Worm (Caenorhabditis elegans) whole organism, L4 larva: ENCODE data around the gene H25K10.1.

Experiments
- arid-1 ChIP-seq: fragments of 200-800 bp; sonication (Bioruptor generic); conservative IDR thresholded peaks from 2 replicates; pipeline ENCODE4 v1.3.6; 2022; ENCODE audit warnings: missing genetic modification reagents, missing genetic modification characterization, missing compliant biosample characterization
- ces-1 ChIP-seq: fragments of 150-350 bp; sonication (generic microtip); optimal IDR thresholded peaks from 4 replicates; lab custom pipeline; 2014; ENCODE audit warnings: missing biosample characterization, missing genetic modification reagents, missing genetic modification characterization
- daf-16 ChIP-seq, 3 experiments: sonication (generic microtip); optimal IDR thresholded peaks; 2 replicates each; lab custom pipeline; 2016 to 2017; ENCODE audit warnings: missing genetic modification characterization in 3 of 3, missing genetic modification reagents in 3 of 3, mild to moderate bottlenecking in 2 of 3, missing compliant biosample characterization in 2 of 3, missing biosample characterization in 1 of 3, moderate library complexity in 1 of 3
- mdt-29 ChIP-seq: fragments of 200-800 bp; sonication (Bioruptor generic); IDR thresholded peaks from 2 replicates; pipeline ENCODE4 v1.3.6; 2022; ENCODE audit warnings: missing genetic modification reagents, missing genetic modification characterization, missing compliant biosample characterization
- pha-4 ChIP-seq, 2 experiments: fragments of 150-350 bp in 1 of 2; fragments of 200-800 bp in 1 of 2; sonication (Bioruptor generic) in 1 of 2; IDR thresholded peaks in 1 of 2; optimal IDR thresholded peaks in 1 of 2; 2 replicates each; pipeline versions ENCODE4 v1.3.6 to Lab custom; 2014 to 2022; ENCODE audit warnings: missing genetic modification characterization in 2 of 2, missing genetic modification reagents in 2 of 2, missing biosample characterization in 1 of 2, missing compliant biosample characterization in 1 of 2
- pqm-1 ChIP-seq: sonication (generic microtip); optimal IDR thresholded peaks from 2 replicates; lab custom pipeline; 2017; ENCODE audit warnings: missing biosample characterization, missing genetic modification characterization

DNA sequence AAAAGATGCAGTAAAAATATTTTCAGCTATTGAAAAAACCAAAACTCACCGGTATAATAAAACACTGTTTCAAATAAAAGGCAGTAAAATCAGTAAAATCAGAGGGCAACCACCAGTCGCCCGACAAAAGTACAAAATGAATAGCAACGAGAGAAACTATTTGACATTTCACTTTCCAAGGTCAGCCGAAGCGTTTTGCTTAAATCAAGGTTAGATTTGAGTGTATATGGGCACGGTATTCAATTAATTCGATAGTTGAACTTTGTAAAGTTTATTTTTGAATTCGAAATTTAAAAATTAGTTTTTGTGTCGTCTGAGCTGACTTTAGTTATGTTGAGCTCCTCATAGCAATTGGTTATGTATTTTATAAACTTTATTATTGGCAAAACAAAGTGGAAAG is 9.4 kb upstream of the H25K10.1 start:
- TF ChIP-seq pqm-1 (tag; lab: Kevin White, UChicago) (no peak), arid-1 (GFP tag; lab: Robert Waterston, UW) (no peak), mdt-29 (GFP tag; lab: Robert Waterston, UW) (no peak), daf-16 (GFP tag; optimal IDR thresholded peaks at IDR 0.05; lab: Kevin White, UChicago) (no peak), daf-16 (tag; optimal IDR thresholded peaks at IDR 0.05; lab: Kevin White, UChicago) (no peak), ces-1 (GFP tag; lab: Kevin White, UChicago) (no peak), pha-4 (GFP tag; IDR thresholded peaks at IDR 0.05; lab: Robert Waterston, UW) (no peak), pha-4 (tag; optimal IDR thresholded peaks at IDR 0.05; lab: Kevin White, UChicago) (no peak)
